Worm (Caenorhabditis elegans): ENCODE measurements around the gene W04E12.3.
"Not testable (repeated sequence)": the region's sequence is repeated elsewhere in the genome, so short reads cannot be mapped to it uniquely, and the experiment has no call there.

W04E12.3 gene

ce11 chrV:19741651-19742050 is at the start of gene W04E12.3:
Gene W04E12.3 (plus strand): TSS chrV:19741951.
- TF ChIP-seq egl-27 (tag; optimal IDR thresholded peaks at IDR 0.05) = no peak
- TF ChIP-seq nhr-237 (tag; optimal IDR thresholded peaks at IDR 0.05) = no peak
- TF ChIP-seq sem-4 (tag; optimal IDR thresholded peaks at IDR 0.05) = no peak
- TF ChIP-seq gmeb-1 (tag; optimal IDR thresholded peaks at IDR 0.05) = no peak
- no peak for TF ChIP-seq lsy-2 (tag; optimal IDR thresholded peaks at IDR 0.05)
- no peak for TF ChIP-seq nhr-23 (tag; optimal IDR thresholded peaks at IDR 0.05)

- TF ChIP-seq unc-39 (tag; optimal IDR thresholded peaks at IDR 0.05) (no peak), ama-1 (optimal IDR thresholded peaks at IDR 0.05) (no peak), alr-1 (tag; optimal IDR thresholded peaks at IDR 0.05) (no peak), fos-1 (tag; optimal IDR thresholded peaks at IDR 0.05) (no peak), sma-3 (GFP tag; optimal IDR thresholded peaks at IDR 0.05) (no peak), sma-9 (GFP tag; optimal IDR thresholded peaks at IDR 0.05) (no peak), sma-9 (tag; optimal IDR thresholded peaks at IDR 0.05) (no peak), ztf-4 (tag; optimal IDR thresholded peaks at IDR 0.05) (no peak)
These were observed 49.8 kb upstream of the W04E12.3 start for ce11 chrV:19691954-19692353.

ce11 chrV:19697348-19698172 is 44.2 kb upstream of the W04E12.3 start, which contains the start of the genes Y43F8C.13 and ani-3:
Gene Y43F8C.13 (minus strand): TSS chrV:19697398.
Gene ani-3 (plus strand): TSS chrV:19697732.
- TF ChIP-seq unc-55 (GFP tag; optimal IDR thresholded peaks at IDR 0.05) (no peak), nhr-25 (tag; optimal IDR thresholded peaks at IDR 0.05) (no peak), fos-1 (tag; optimal IDR thresholded peaks at IDR 0.05) (peak; percentile 80), egl-27 (tag; optimal IDR thresholded peaks at IDR 0.05) (no peak), nhr-21 (tag; optimal IDR thresholded peaks at IDR 0.05) (no peak), unc-62 (GFP tag; optimal IDR thresholded peaks at IDR 0.05) (no peak)

ce11 chrV:19708849-19709248 is 32.9 kb upstream of the W04E12.3 start, which contains the start of gene srv-3:
Gene srv-3 (minus strand): TSS chrV:19708949.
- TF ChIP-seq nhr-11 (tag; optimal IDR thresholded peaks at IDR 0.05) (no peak), lin-11 (tag; optimal IDR thresholded peaks at IDR 0.05) (no peak), nhr-6 (tag; optimal IDR thresholded peaks at IDR 0.05) (no peak), egl-27 (tag; optimal IDR thresholded peaks at IDR 0.05) (no peak), F13H6.1 (tag; optimal IDR thresholded peaks at IDR 0.05) (no peak), nhr-25 (tag; optimal IDR thresholded peaks at IDR 0.05) (no peak), unc-55 (GFP tag; optimal IDR thresholded peaks at IDR 0.05) (no peak), elt-1 (tag; optimal IDR thresholded peaks at IDR 0.05) (no peak), nhr-12 (tag; optimal IDR thresholded peaks at IDR 0.05) (no peak), sma-9 (GFP tag; optimal IDR thresholded peaks at IDR 0.05) (no peak), sma-9 (tag; optimal IDR thresholded peaks at IDR 0.05) (no peak), ceh-16 (tag; optimal IDR thresholded peaks at IDR 0.05) (no peak), snpc-4 (tag; optimal IDR thresholded peaks at IDR 0.05) (no peak), zag-1 (tag; optimal IDR thresholded peaks at IDR 0.05) (no peak), ztf-1 (GFP tag; conservative IDR thresholded peaks at IDR 0.05) (no peak), lin-13 (GFP tag; optimal IDR thresholded peaks at IDR 0.05) (no peak)

ce11 chrV:19710514-19710913 is 31.2 kb upstream of the W04E12.3 start, which contains the start of gene Y43F8C.15:
Gene Y43F8C.15 (minus strand): TSS chrV:19710614.
- not testable (repeated sequence) for TF ChIP-seq zag-1, elt-1, ztf-4 (tag; optimal IDR thresholded peaks at IDR 0.05)

ce11 chrV:19711646-19712045 is 30.1 kb upstream of the W04E12.3 start, which contains the start of gene Y43F8C.23:
Gene Y43F8C.23 (minus strand): TSS chrV:19711746.
- TF ChIP-seq egl-27, R02D3.7, nhr-21 (tag; optimal IDR thresholded peaks at IDR 0.05): not testable (repeated sequence)

Measured in whole organism, L2 larva.